Fruit fly (Drosophila melanogaster) whole organism, embryonic: ENCODE data around the gene Art9.

Experiments
- Asciz ChIP-seq: fragments of 200-800 bp; sonication (Bioruptor generic); optimal IDR thresholded peaks from 2 replicates; lab custom pipeline; 2017; ENCODE audit warnings: missing biosample characterization, mild to moderate bottlenecking, missing genetic modification characterization, missing genetic modification reagents
- Atf-2 ChIP-seq: fragments of 200-800 bp; sonication (Bioruptor generic); optimal IDR thresholded peaks from 2 replicates; lab custom pipeline; 2016; ENCODE audit warnings: missing biosample characterization, missing genetic modification characterization
- BEAF-32 ChIP-seq: fragments of 200-800 bp; sonication (Bioruptor generic); optimal IDR thresholded peaks from 3 replicates; lab custom pipeline; 2017; ENCODE audit warnings: missing biosample characterization, missing genetic modification characterization, mild to moderate bottlenecking, moderate library complexity, missing genetic modification reagents
- CG1024 ChIP-seq: fragments of 200-800 bp; sonication (Bioruptor generic); IDR thresholded peaks from 2 replicates; pipeline ENCODE4 v1.3.6; 2022; ENCODE audit warnings: missing biosample characterization, missing genetic modification characterization
- CG10274 ChIP-seq: fragments of 200-800 bp; sonication (Bioruptor generic); optimal IDR thresholded peaks from 3 replicates; lab custom pipeline; 2017; ENCODE audit warnings: missing biosample characterization, mild to moderate bottlenecking, missing genetic modification characterization
- CG1233 ChIP-seq: fragments of 200-800 bp; sonication (Bioruptor generic); optimal IDR thresholded peaks from 4 replicates; lab custom pipeline; 2018; ENCODE audit warnings: missing biosample characterization, mild to moderate bottlenecking, missing genetic modification characterization
- CG12391 ChIP-seq: fragments of 200-800 bp; sonication (Bioruptor generic); optimal IDR thresholded peaks from 3 replicates; lab custom pipeline; 2018; ENCODE audit warnings: missing biosample characterization, mild to moderate bottlenecking, missing genetic modification characterization, moderate library complexity
- CG12659 ChIP-seq: fragments of 200-800 bp; sonication (Bioruptor generic); optimal IDR thresholded peaks from 3 replicates; lab custom pipeline; 2017; ENCODE audit warnings: mild to moderate bottlenecking, missing biosample characterization, missing genetic modification reagents, missing genetic modification characterization
- CG13775 ChIP-seq: fragments of 200-800 bp; sonication (Bioruptor generic); optimal IDR thresholded peaks from 3 replicates; lab custom pipeline; 2017; ENCODE audit warnings: missing biosample characterization, mild to moderate bottlenecking, missing genetic modification characterization
- CG15696 ChIP-seq: fragments of 200-800 bp; sonication (Bioruptor generic); optimal IDR thresholded peaks from 2 replicates; lab custom pipeline; 2019; ENCODE audit warnings: missing biosample characterization, mild to moderate bottlenecking, missing genetic modification characterization, moderate library complexity
- CG17359 ChIP-seq: fragments of 200-800 bp; sonication (Bioruptor generic); optimal IDR thresholded peaks from 3 replicates; lab custom pipeline; 2018; ENCODE audit warnings: missing biosample characterization, mild to moderate bottlenecking, missing genetic modification characterization, moderate library complexity
- CG17361 ChIP-seq: fragments of 200-800 bp; sonication (Bioruptor generic); IDR thresholded peaks from 3 replicates; pipeline ENCODE4 v1.3.6; 2022; ENCODE audit warnings: missing biosample characterization, missing genetic modification characterization
- CG31224 ChIP-seq: fragments of 200-800 bp; sonication (Bioruptor generic); IDR thresholded peaks from 2 replicates; pipeline ENCODE4 v1.3.6; 2022; ENCODE audit warnings: missing biosample characterization, missing genetic modification characterization
- CG32772 ChIP-seq: fragments of 200-800 bp; sonication (Bioruptor generic); IDR thresholded peaks from 2 replicates; pipeline ENCODE4 v1.3.6; 2022; ENCODE audit warnings: missing biosample characterization, missing genetic modification characterization
- CG33213 ChIP-seq: fragments of 200-800 bp; sonication (Bioruptor generic); optimal IDR thresholded peaks from 3 replicates; lab custom pipeline; 2016; ENCODE audit warnings: missing biosample characterization, missing genetic modification characterization
- CG3726 ChIP-seq: fragments of 200-800 bp; sonication (Bioruptor generic); IDR thresholded peaks from 3 replicates; pipeline ENCODE4, ENCODE4 v1.3.6; 2022; ENCODE audit warnings: missing biosample characterization, missing genetic modification characterization
- CG3995 ChIP-seq: fragments of 200-800 bp; sonication (Bioruptor generic); optimal IDR thresholded peaks from 3 replicates; lab custom pipeline; 2016; ENCODE audit warnings: missing biosample characterization, missing genetic modification characterization
- CG4360 ChIP-seq: fragments of 200-800 bp; sonication (Bioruptor generic); IDR thresholded peaks from 2 replicates; pipeline ENCODE4 v1.3.6; 2022; ENCODE audit warnings: missing biosample characterization, missing genetic modification characterization
- CG4854 ChIP-seq: fragments of 200-800 bp; sonication (Bioruptor generic); optimal IDR thresholded peaks from 2 replicates; lab custom pipeline; 2016; ENCODE audit warnings: missing biosample characterization, missing genetic modification characterization, inconsistent platforms
- CG5245 ChIP-seq: fragments of 200-800 bp; sonication (Bioruptor generic); optimal IDR thresholded peaks from 3 replicates; lab custom pipeline; 2016; ENCODE audit warnings: missing biosample characterization, missing genetic modification characterization
- CG7271 ChIP-seq: fragments of 200-800 bp; sonication (Bioruptor generic); optimal IDR thresholded peaks from 2 replicates; lab custom pipeline; 2018; ENCODE audit warnings: missing biosample characterization, mild to moderate bottlenecking, missing genetic modification characterization, moderate library complexity
- CHES-1-like ChIP-seq: fragments of 200-800 bp; sonication (Bioruptor generic); optimal IDR thresholded peaks from 2 replicates; lab custom pipeline; 2016; ENCODE audit warnings: missing biosample characterization, missing genetic modification characterization
- D19A ChIP-seq: fragments of 200-800 bp; optimal IDR thresholded peaks from 3 replicates; lab custom pipeline; 2019; ENCODE audit warnings: missing biosample characterization, mild to moderate bottlenecking, missing genetic modification characterization, moderate library complexity
- Dek ChIP-seq: fragments of 200-800 bp; sonication (Bioruptor generic); optimal IDR thresholded peaks from 3 replicates; lab custom pipeline; 2019; ENCODE audit warnings: missing biosample characterization, mild to moderate bottlenecking, missing genetic modification characterization, moderate library complexity
- Dll ChIP-seq: fragments of 200-800 bp; sonication (Bioruptor generic); IDR thresholded peaks from 4 replicates; pipeline ENCODE4 v1.3.6; 2022; ENCODE audit warnings: missing biosample characterization, missing genetic modification characterization; ENCODE audit not compliant: partially characterized antibody
- Fer1 ChIP-seq: fragments of 200-800 bp; sonication (Bioruptor generic); optimal IDR thresholded peaks from 2 replicates; lab custom pipeline; 2017; ENCODE audit warnings: missing biosample characterization, mild to moderate bottlenecking, missing genetic modification characterization
- H15 ChIP-seq: fragments of 200-800 bp; sonication (Bioruptor generic); IDR thresholded peaks from 3 replicates; pipeline ENCODE4 v1.3.6; 2022; ENCODE audit warnings: missing biosample characterization, missing genetic modification characterization
- Hmr ChIP-seq: fragments of 200-800 bp; sonication (Bioruptor generic); optimal IDR thresholded peaks from 3 replicates; lab custom pipeline; 2017; ENCODE audit warnings: mild to moderate bottlenecking, missing biosample characterization, missing genetic modification reagents, missing genetic modification characterization
- Hmx ChIP-seq: fragments of 200-800 bp; sonication (Bioruptor generic); optimal IDR thresholded peaks from 2 replicates; lab custom pipeline; 2016; ENCODE audit warnings: missing biosample characterization, missing genetic modification characterization
- NFAT ChIP-seq: fragments of 200-800 bp; sonication (Bioruptor generic); IDR thresholded peaks from 2 replicates; pipeline ENCODE4 v1.3.6; 2022; ENCODE audit warnings: missing biosample characterization, missing genetic modification characterization
- PHDP ChIP-seq: fragments of 200-800 bp; sonication (Bioruptor generic); optimal IDR thresholded peaks from 3 replicates; lab custom pipeline; 2018; ENCODE audit warnings: missing biosample characterization, mild to moderate bottlenecking, missing genetic modification characterization, moderate library complexity
- Scr ChIP-seq: fragments of 200-800 bp; sonication (Bioruptor generic); IDR thresholded peaks from 2 replicates; pipeline ENCODE4 v1.3.6; 2022; ENCODE audit warnings: missing biosample characterization, missing genetic modification characterization; ENCODE audit not compliant: partially characterized antibody
- Ssrp ChIP-seq: fragments of 200-800 bp; sonication (Bioruptor generic); optimal IDR thresholded peaks from 2 replicates; lab custom pipeline; 2018; ENCODE audit warnings: missing biosample characterization, mild to moderate bottlenecking, missing genetic modification characterization, moderate library complexity
- ac ChIP-seq: fragments of 200-800 bp; sonication (Bioruptor generic); optimal IDR thresholded peaks from 3 replicates; lab custom pipeline; 2017; ENCODE audit warnings: missing biosample characterization, mild to moderate bottlenecking, missing genetic modification characterization
- ap ChIP-seq: fragments of 200-800 bp; sonication (Bioruptor generic); IDR thresholded peaks from 2 replicates; pipeline ENCODE4 v1.3.6; 2022; ENCODE audit warnings: missing biosample characterization, missing genetic modification characterization
- ash1 ChIP-seq: fragments of 200-800 bp; sonication (Bioruptor generic); optimal IDR thresholded peaks from 2 replicates; lab custom pipeline; 2018; ENCODE audit warnings: missing biosample characterization, mild to moderate bottlenecking, missing genetic modification characterization
- br ChIP-seq: fragments of >200 bp; optimal IDR thresholded peaks from 2 replicates; lab custom pipeline; 2017
- bsh ChIP-seq, 2 experiments: fragments of 200-800 bp; sonication (Bioruptor generic); optimal IDR thresholded peaks; 2 replicates each; lab custom pipeline; 2017 to 2018; ENCODE audit warnings: mild to moderate bottlenecking in 2 of 2, missing biosample characterization in 2 of 2, missing genetic modification characterization in 2 of 2, moderate library complexity in 1 of 2
- cg ChIP-seq: fragments of 200-800 bp; sonication (Bioruptor generic); optimal IDR thresholded peaks from 3 replicates; lab custom pipeline; 2019; ENCODE audit warnings: missing biosample characterization, mild to moderate bottlenecking, missing genetic modification characterization, moderate library complexity
- chif ChIP-seq, 2 experiments: fragments of 200-800 bp; sonication (Bioruptor generic); optimal IDR thresholded peaks; 3 replicates each; lab custom pipeline; 2016; ENCODE audit warnings: missing biosample characterization in 2 of 2, missing genetic modification characterization in 2 of 2
- dati ChIP-seq: fragments of 200-800 bp; sonication (Bioruptor generic); IDR thresholded peaks from 2 replicates; pipeline ENCODE4 v1.3.6; 2022; ENCODE audit warnings: missing biosample characterization, missing genetic modification characterization
- fd96Cb ChIP-seq: fragments of 200-800 bp; sonication (Bioruptor generic); optimal IDR thresholded peaks from 2 replicates; lab custom pipeline; 2018; ENCODE audit warnings: missing biosample characterization, mild to moderate bottlenecking, missing genetic modification characterization, moderate library complexity
- h ChIP-seq: fragments of >200 bp; optimal IDR thresholded peaks from 2 replicates; lab custom pipeline; 2017
- odd ChIP-seq: fragments of 200-800 bp; sonication (Bioruptor generic); optimal IDR thresholded peaks from 2 replicates; lab custom pipeline; 2017; ENCODE audit warnings: missing biosample characterization, mild to moderate bottlenecking, missing genetic modification characterization
- onecut ChIP-seq: fragments of 200-800 bp; sonication (Bioruptor generic); IDR thresholded peaks from 2 replicates; pipeline ENCODE4 v1.3.6; 2022; ENCODE audit warnings: missing biosample characterization, missing genetic modification characterization
- pfk ChIP-seq: fragments of 200-800 bp; sonication (Bioruptor generic); optimal IDR thresholded peaks from 2 replicates; lab custom pipeline; 2018; ENCODE audit warnings: missing biosample characterization, mild to moderate bottlenecking, missing genetic modification characterization, moderate library complexity
- run ChIP-seq: fragments of 200-800 bp; sonication (Bioruptor generic); optimal IDR thresholded peaks from 3 replicates; lab custom pipeline; 2018; ENCODE audit warnings: missing biosample characterization, mild to moderate bottlenecking, missing genetic modification characterization
- sd ChIP-seq: fragments of 200-800 bp; sonication (Bioruptor generic); optimal IDR thresholded peaks from 3 replicates; lab custom pipeline; 2018; ENCODE audit warnings: missing biosample characterization, mild to moderate bottlenecking, missing genetic modification characterization, moderate library complexity
- so ChIP-seq: fragments of 200-800 bp; sonication (Bioruptor generic); IDR thresholded peaks from 3 replicates; pipeline ENCODE4 v1.3.6; 2022; ENCODE audit warnings: missing biosample characterization, missing genetic modification characterization

Art9 gene

dm6 chr3R:13983272-13984032 is 40.2 kb upstream of the Art9 start (continued):
- TF ChIP-seq CG4360 (GFP tag; lab: Robert Waterston, UW) (0 out of 2 replicates have a peak, but pooled peaks have one; percentile 27), fd96Cb (tag; lab: Kevin White, UChicago) (peak; percentile 92), bsh (GFP tag; optimal IDR thresholded peaks at IDR 0.05; lab: Kevin White, UChicago) (peak; percentile 89 to 91), cg (peak; percentile 96), CG1024 (GFP tag; lab: Robert Waterston, UW) (peak; percentile 66), Dek (tag; lab: Kevin White, UChicago) (peak; percentile 91), Dll (0 out of 4 replicates have a peak, but pooled peaks have one; percentile 9), dati (GFP tag; lab: Robert Waterston, UW) (no peak), odd (GFP tag; lab: Kevin White, UChicago) (peak; percentile 86), ap (GFP tag; lab: Robert Waterston, UW) (peak; percentile 86), CG4854 (GFP tag; lab: Kevin White, UChicago) (peak; percentile 82), br (lab: Kevin White, UChicago) (no peak), h (no peak), H15 (GFP tag; lab: Robert Waterston, UW) (peak; percentile 82), CG15696 (peak; percentile 83), sd (tag; lab: Kevin White, UChicago) (peak; percentile 83), CG17361 (GFP tag; lab: Robert Waterston, UW) (peak; percentile 93), Hmx (GFP tag; lab: Kevin White, UChicago) (peak; percentile 80), CG1233 (peak; percentile 91), CG13775 (GFP tag; lab: Kevin White, UChicago) (peak; percentile 91), pfk (GFP tag; lab: Kevin White, UChicago) (peak; percentile 98), NFAT (GFP tag; lab: Robert Waterston, UW) (peak; percentile 72), chif (GFP tag; optimal IDR thresholded peaks at IDR 0.05; lab: Kevin White, UChicago) (peak; percentile 89 to 95), onecut (GFP tag; lab: Robert Waterston, UW) (peak; percentile 70; the same call in 1 of the 2 replicates), CHES-1-like (peak; percentile 97), CG3995 (GFP tag; lab: Kevin White, UChicago) (peak; percentile 69), CG12391 (tag; lab: Kevin White, UChicago) (peak; percentile 94), CG10274 (GFP tag; lab: Kevin White, UChicago) (peak; percentile 81), CG32772 (GFP tag; lab: Robert Waterston, UW) (peak; percentile 81; the same call in 1 of the 2 replicates), D19A (tag; lab: Kevin White, UChicago) (peak; percentile 91), Ssrp (peak; percentile 90), CG33213 (GFP tag; lab: Kevin White, UChicago) (peak; percentile 85), so (GFP tag; lab: Robert Waterston, UW) (peak; percentile 91), Asciz (GFP tag; lab: Kevin White, UChicago) (peak; percentile 90), run (tag; lab: Kevin White, UChicago) (peak; percentile 87), CG31224 (GFP tag; lab: Robert Waterston, UW) (peak; percentile 81), CG7271 (tag; lab: Kevin White, UChicago) (peak; percentile 66), Hmr (peak; percentile 95), CG5245 (GFP tag; lab: Kevin White, UChicago) (peak; percentile 85), Atf-2 (peak; percentile 91), BEAF-32 (GFP tag; lab: Kevin White, UChicago) (no peak), CG17359 (tag; lab: Kevin White, UChicago) (peak; percentile 92), CG12659 (GFP tag; lab: Kevin White, UChicago) (peak; percentile 90), CG3726 (GFP tag; lab: Robert Waterston, UW) (peak; percentile 85; the same call in 2 of the 3 replicates), ac (GFP tag; lab: Kevin White, UChicago) (peak; percentile 79), ash1 (peak; percentile 64), Fer1 (GFP tag; lab: Kevin White, UChicago) (peak; percentile 95), Scr (GFP tag; lab: Robert Waterston, UW) (peak; percentile 30; the same call in 1 of the 2 replicates), PHDP (tag; lab: Kevin White, UChicago) (peak; percentile 93)
